Fruit fly (Drosophila melanogaster): Measurements from ENCODE around the gene CG16790.

CG16790 gene

DNA sequence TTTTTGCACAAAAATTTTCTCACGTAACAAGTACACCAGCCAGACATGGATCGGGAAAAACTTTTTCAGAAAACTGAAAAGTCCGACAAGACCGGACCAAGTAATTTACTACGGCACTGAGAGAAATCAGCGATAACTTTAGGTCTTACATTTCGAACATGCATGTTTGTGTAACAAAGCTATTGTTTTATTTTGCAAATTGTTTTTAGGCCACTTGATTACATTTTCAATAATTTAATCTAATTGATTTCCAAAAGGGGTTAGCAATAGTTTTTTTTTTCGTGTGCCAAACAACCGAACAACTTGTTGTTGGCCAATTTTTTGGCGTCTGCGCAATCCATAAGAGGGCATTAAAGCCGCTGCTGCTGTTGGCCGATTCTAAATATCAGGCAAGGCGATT is 43.1 kb upstream of the CG16790 start (continued):
- TF ChIP-seq ss (GFP tag; optimal IDR thresholded peaks at IDR 0.05), result peak in 1 of 2 experiments; percentile 28
- peak; percentile 3 for TF ChIP-seq dsx (GFP tag; optimal IDR thresholded peaks at IDR 0.05; ENCODE audit: poor library complexity, severe bottlenecking)
- TF ChIP-seq CG7368 (GFP tag; optimal IDR thresholded peaks at IDR 0.05), result peak; percentile 74
- peak; percentile 89 for TF ChIP-seq CG3919 (GFP tag; optimal IDR thresholded peaks at IDR 0.05)
- peak; percentile 66 for TF ChIP-seq CG4318 (GFP tag; optimal IDR thresholded peaks at IDR 0.05)
- TF ChIP-seq cyc (GFP tag; optimal IDR thresholded peaks at IDR 0.05), result peak; percentile 89
- TF ChIP-seq CG6808 (GFP tag; optimal IDR thresholded peaks at IDR 0.05), result peak; percentile 20
- TF ChIP-seq Eip75B (GFP tag; optimal IDR thresholded peaks at IDR 0.05), result peak; percentile 87
- TF ChIP-seq Blimp-1 (GFP tag; optimal IDR thresholded peaks at IDR 0.05), result peak; percentile 65
- peak; percentile 86 for TF ChIP-seq lz (GFP tag; optimal IDR thresholded peaks at IDR 0.05)
- TF ChIP-seq CG1621 (tag; optimal IDR thresholded peaks at IDR 0.05), result no peak
- TF ChIP-seq CG6163 (GFP tag; IDR thresholded peaks at IDR 0.05), result peak; percentile 93
- peak; percentile 88 for TF ChIP-seq pdm3 (GFP tag; optimal IDR thresholded peaks at IDR 0.05)

DNA sequence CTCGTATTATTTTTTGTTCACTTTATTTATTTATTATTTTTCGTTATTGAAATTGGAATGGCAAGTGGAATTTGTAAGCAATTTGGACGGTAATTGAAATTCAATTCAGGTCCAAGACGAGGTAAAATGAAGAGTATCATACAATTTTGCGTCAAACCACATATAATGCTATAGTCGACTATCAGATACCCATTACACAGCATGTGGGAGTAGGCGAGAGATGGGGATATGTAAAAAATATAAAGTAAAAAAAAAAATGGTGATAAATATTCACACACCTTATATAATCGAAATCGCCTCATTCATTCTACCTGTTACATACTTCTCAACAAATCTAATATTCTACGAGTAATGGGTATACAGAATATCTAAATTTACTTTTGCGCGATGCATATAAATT is 42.2 kb upstream of the CG16790 start:
- TF ChIP-seq CG8119 (GFP tag; IDR thresholded peaks at IDR 0.05) (no peak), CG8632 (GFP tag; optimal IDR thresholded peaks at IDR 0.05) (no peak), CG11902 (GFP tag; optimal IDR thresholded peaks at IDR 0.05) (no peak), spab (GFP tag; optimal IDR thresholded peaks at IDR 0.05) (no peak), CG3919 (GFP tag; optimal IDR thresholded peaks at IDR 0.05) (no peak), achi (GFP tag; optimal IDR thresholded peaks at IDR 0.05) (no peak), Eip78C (GFP tag) (peak; percentile 54), vri (GFP tag; optimal IDR thresholded peaks at IDR 0.05) (peak; percentile 39), CG6808 (GFP tag; optimal IDR thresholded peaks at IDR 0.05) (no peak), Hr38 (GFP tag; optimal IDR thresholded peaks at IDR 0.05) (no peak), svp (GFP tag) (peak; percentile 19), salr (GFP tag; optimal IDR thresholded peaks at IDR 0.05) (no peak), dac (GFP tag; optimal IDR thresholded peaks at IDR 0.05) (no peak), acj6 (GFP tag; optimal IDR thresholded peaks at IDR 0.05) (no peak), CG32006 (GFP tag; optimal IDR thresholded peaks at IDR 0.05) (no peak), esn (GFP tag; optimal IDR thresholded peaks at IDR 0.05) (peak; percentile 35), dsx (GFP tag; optimal IDR thresholded peaks at IDR 0.05; ENCODE audit: poor library complexity, severe bottlenecking) (no peak), fd85E (GFP tag; optimal IDR thresholded peaks at IDR 0.05) (no peak), Sox15 (GFP tag; optimal IDR thresholded peaks at IDR 0.05) (no peak), lz (GFP tag; optimal IDR thresholded peaks at IDR 0.05) (peak; percentile 10), ss (GFP tag; optimal IDR thresholded peaks at IDR 0.05) (no peak), fd59A (GFP tag; optimal IDR thresholded peaks at IDR 0.05) (no peak), Gug (GFP tag; IDR thresholded peaks at IDR 0.05) (no peak), CG11294 (GFP tag; IDR thresholded peaks at IDR 0.05) (no peak), Blimp-1 (GFP tag; optimal IDR thresholded peaks at IDR 0.05) (no peak), CG34406 (GFP tag; optimal IDR thresholded peaks at IDR 0.05) (no peak), Eip75B (GFP tag; optimal IDR thresholded peaks at IDR 0.05) (no peak), Sox14 (GFP tag; optimal IDR thresholded peaks at IDR 0.05) (no peak), CG11762 (GFP tag; optimal IDR thresholded peaks at IDR 0.05; ENCODE audit: insufficient read depth) (no peak), OdsH (GFP tag; optimal IDR thresholded peaks at IDR 0.05) (no peak), Eip93F (GFP tag; optimal IDR thresholded peaks at IDR 0.05) (no peak), CG31627 (GFP tag; optimal IDR thresholded peaks at IDR 0.05) (peak; percentile 11), Hr4 (GFP tag; optimal IDR thresholded peaks at IDR 0.05) (no peak), Met (GFP tag; optimal IDR thresholded peaks at IDR 0.05) (peak; percentile 28), net (GFP tag; optimal IDR thresholded peaks at IDR 0.05) (no peak), CG15336 (GFP tag; IDR thresholded peaks at IDR 0.05) (no peak), topi (GFP tag; optimal IDR thresholded peaks at IDR 0.05) (peak; percentile 23), CG6276 (GFP tag; optimal IDR thresholded peaks at IDR 0.05) (no peak), Sox102F (GFP tag; optimal IDR thresholded peaks at IDR 0.05) (peak; percentile 3), CG8319 (GFP tag; optimal IDR thresholded peaks at IDR 0.05) (no peak), eg (GFP tag; IDR thresholded peaks at IDR 0.05) (no peak), CG1621 (tag; optimal IDR thresholded peaks at IDR 0.05) (no peak), CG6854 (GFP tag; optimal IDR thresholded peaks at IDR 0.05) (no peak), CG9139 (GFP tag; optimal IDR thresholded peaks at IDR 0.05) (no peak), CG7368 (GFP tag; optimal IDR thresholded peaks at IDR 0.05) (no peak)

All from whole organism, prepupa.